Worm (Caenorhabditis elegans) whole organism, early embryonic: ENCODE data around the gene Y54F10BM.20.

Experiments
- ama-1 ChIP-seq: fragments of 150-350 bp; optimal IDR thresholded peaks from 2 replicates; lab custom pipeline; 2014
- ceh-13 ChIP-seq: fragments of 200-800 bp; sonication (Bioruptor generic); optimal IDR thresholded peaks from 2 replicates; lab custom pipeline; 2018; ENCODE audit warnings: mild to moderate bottlenecking, missing genetic modification characterization, missing compliant biosample characterization

- TF ChIP-seq ceh-13 (GFP tag; lab: Kevin White, UChicago) (no peak), ama-1 (lab: Kevin White, UChicago) (no peak)
Observed at ce11 chrIII:2330389-2330788, 22.3 kb downstream of the Y54F10BM.20 start.
